Fruit fly (Drosophila melanogaster) whole organism, embryonic: ENCODE data around the gene Pax.

Experiments used
- ATbp ChIP-seq: fragments of 200-800 bp; sonication (Bioruptor generic); optimal IDR thresholded peaks from 2 replicates; lab custom pipeline; 2017; ENCODE audit warnings: missing biosample characterization, mild to moderate bottlenecking, missing genetic modification characterization, missing genetic modification reagents
- Asciz ChIP-seq: fragments of 200-800 bp; sonication (Bioruptor generic); optimal IDR thresholded peaks from 2 replicates; lab custom pipeline; 2017; ENCODE audit warnings: missing biosample characterization, mild to moderate bottlenecking, missing genetic modification characterization, missing genetic modification reagents
- CG10274 ChIP-seq: fragments of 200-800 bp; sonication (Bioruptor generic); optimal IDR thresholded peaks from 3 replicates; lab custom pipeline; 2017; ENCODE audit warnings: missing biosample characterization, mild to moderate bottlenecking, missing genetic modification characterization
- CG11504 ChIP-seq: fragments of 200-800 bp; sonication (Bioruptor generic); optimal IDR thresholded peaks from 3 replicates; lab custom pipeline; 2019; ENCODE audit warnings: missing biosample characterization, mild to moderate bottlenecking, missing genetic modification characterization, moderate library complexity
- CG11696 ChIP-seq: fragments of 200-800 bp; sonication (Bioruptor generic); IDR thresholded peaks from 2 replicates; pipeline ENCODE4 v1.3.6; 2022; ENCODE audit warnings: missing biosample characterization, missing genetic modification characterization
- CG12391 ChIP-seq: fragments of 200-800 bp; sonication (Bioruptor generic); optimal IDR thresholded peaks from 3 replicates; lab custom pipeline; 2018; ENCODE audit warnings: missing biosample characterization, mild to moderate bottlenecking, missing genetic modification characterization, moderate library complexity
- CG14860 ChIP-seq: fragments of 200-800 bp; sonication (Bioruptor generic); IDR thresholded peaks from 3 replicates; pipeline ENCODE4 v1.3.6; 2022; ENCODE audit warnings: missing biosample characterization, missing genetic modification characterization; ENCODE audit not compliant: partially characterized antibody
- CG15073 ChIP-seq: fragments of 200-800 bp; sonication (Bioruptor generic); optimal IDR thresholded peaks from 2 replicates; lab custom pipeline; 2016; ENCODE audit warnings: missing biosample characterization, missing genetic modification characterization
- CG15514 ChIP-seq: fragments of 200-800 bp; sonication (Bioruptor generic); optimal IDR thresholded peaks from 3 replicates; lab custom pipeline; 2017; ENCODE audit warnings: missing biosample characterization, missing genetic modification characterization, mild to moderate bottlenecking, moderate library complexity, missing genetic modification reagents
- CG16779 ChIP-seq: fragments of 200-800 bp; sonication (Bioruptor generic); IDR thresholded peaks from 2 replicates; pipeline ENCODE4 v1.3.6; 2022; ENCODE audit warnings: missing biosample characterization, missing genetic modification characterization
- CG1792 ChIP-seq: fragments of 200-800 bp; sonication (Bioruptor generic); optimal IDR thresholded peaks from 2 replicates; lab custom pipeline; 2016; ENCODE audit warnings: missing biosample characterization, missing genetic modification characterization
- CG2678 ChIP-seq: fragments of 200-800 bp; sonication (Bioruptor generic); optimal IDR thresholded peaks from 3 replicates; lab custom pipeline; 2019; ENCODE audit warnings: missing biosample characterization, mild to moderate bottlenecking, missing genetic modification characterization, moderate library complexity
- CG2889 ChIP-seq: fragments of 200-800 bp; sonication (Bioruptor generic); IDR thresholded peaks from 3 replicates; pipeline ENCODE4 v1.3.6; 2022; ENCODE audit warnings: missing biosample characterization, missing genetic modification characterization
- CG30020 ChIP-seq: fragments of 200-800 bp; optimal IDR thresholded peaks from 2 replicates; lab custom pipeline; 2019; ENCODE audit warnings: missing biosample characterization, mild to moderate bottlenecking, missing genetic modification characterization, moderate library complexity
- CG31441 ChIP-seq: fragments of 200-800 bp; sonication (Bioruptor generic); IDR thresholded peaks from 2 replicates; pipeline ENCODE4 v1.3.6; 2022; ENCODE audit warnings: missing biosample characterization, missing genetic modification characterization
- CG33213 ChIP-seq: fragments of 200-800 bp; sonication (Bioruptor generic); optimal IDR thresholded peaks from 3 replicates; lab custom pipeline; 2016; ENCODE audit warnings: missing biosample characterization, missing genetic modification characterization
- CG3407 ChIP-seq: fragments of 200-800 bp; sonication (Bioruptor generic); optimal IDR thresholded peaks from 2 replicates; lab custom pipeline; 2018; ENCODE audit warnings: missing biosample characterization, mild to moderate bottlenecking, missing genetic modification characterization
- CG3838 ChIP-seq: fragments of 200-800 bp; sonication (Bioruptor generic); optimal IDR thresholded peaks from 3 replicates; lab custom pipeline; 2016; ENCODE audit warnings: missing biosample characterization, missing genetic modification characterization
- Fer3 ChIP-seq: fragments of 200-800 bp; sonication (Bioruptor generic); optimal IDR thresholded peaks from 2 replicates; lab custom pipeline; 2018; ENCODE audit warnings: missing biosample characterization, mild to moderate bottlenecking, missing genetic modification characterization, moderate library complexity
- HHEX ChIP-seq: fragments of 200-800 bp; sonication (Bioruptor generic); optimal IDR thresholded peaks from 3 replicates; lab custom pipeline; 2017; ENCODE audit warnings: missing biosample characterization, mild to moderate bottlenecking, missing genetic modification characterization, missing genetic modification reagents
- Hr3 ChIP-seq: fragments of 200-800 bp; sonication (Bioruptor generic); optimal IDR thresholded peaks from 3 replicates; lab custom pipeline; 2016; ENCODE audit warnings: missing biosample characterization, missing genetic modification characterization
- Hr39 ChIP-seq: fragments of >200 bp; optimal IDR thresholded peaks from 2 replicates; lab custom pipeline; 2017
- Neu2 ChIP-seq: fragments of 200-800 bp; sonication (Bioruptor generic); optimal IDR thresholded peaks from 3 replicates; lab custom pipeline; 2016; ENCODE audit warnings: missing biosample characterization, missing genetic modification characterization, borderline replicate concordance
- Pdp1 ChIP-seq, 2 experiments: fragments of 200-800 bp; sonication (Bioruptor generic); optimal IDR thresholded peaks; 3 replicates each; lab custom pipeline; 2016; ENCODE audit warnings: missing biosample characterization in 2 of 2, missing genetic modification characterization in 2 of 2, mild to moderate bottlenecking in 1 of 2, moderate library complexity in 1 of 2
- amos ChIP-seq: fragments of 200-800 bp; sonication (Bioruptor generic); IDR thresholded peaks from 2 replicates; pipeline ENCODE4 v1.3.6; 2022; ENCODE audit warnings: missing biosample characterization, missing genetic modification characterization; ENCODE audit not compliant: partially characterized antibody
- ase ChIP-seq: fragments of 200-800 bp; sonication (Bioruptor generic); IDR thresholded peaks from 3 replicates; pipeline ENCODE4 v1.3.6; 2022; ENCODE audit warnings: missing biosample characterization, missing genetic modification characterization
- ash1 ChIP-seq: fragments of 200-800 bp; sonication (Bioruptor generic); optimal IDR thresholded peaks from 2 replicates; lab custom pipeline; 2018; ENCODE audit warnings: missing biosample characterization, mild to moderate bottlenecking, missing genetic modification characterization
- ato ChIP-seq: fragments of 200-800 bp; sonication (Bioruptor generic); IDR thresholded peaks from 2 replicates; pipeline ENCODE4 v1.3.6; 2022; ENCODE audit warnings: missing biosample characterization, missing genetic modification characterization; ENCODE audit not compliant: partially characterized antibody
- crc ChIP-seq: fragments of 200-800 bp; sonication (Bioruptor generic); optimal IDR thresholded peaks from 2 replicates; lab custom pipeline; 2016; ENCODE audit warnings: missing biosample characterization, missing genetic modification characterization
- croc ChIP-seq: fragments of 200-800 bp; sonication (Bioruptor generic); conservative IDR thresholded peaks from 3 replicates; pipeline ENCODE4 v1.3.6; 2022; ENCODE audit warnings: missing biosample characterization, missing genetic modification characterization
- crp ChIP-seq, 2 experiments: fragments of 200-800 bp; sonication (Bioruptor generic); optimal IDR thresholded peaks; 2 replicates in 1 of 2; 3 replicates in 1 of 2; lab custom pipeline; 2017; ENCODE audit warnings: missing biosample characterization in 2 of 2, missing genetic modification characterization in 2 of 2, mild to moderate bottlenecking in 1 of 2, moderate library complexity in 1 of 2
- dysf ChIP-seq: fragments of 200-800 bp; sonication (Bioruptor generic); IDR thresholded peaks from 3 replicates; pipeline ENCODE4 v1.3.6; 2022; ENCODE audit warnings: missing biosample characterization, missing genetic modification characterization
- en ChIP-seq: fragments of 200-800 bp; sonication (Bioruptor generic); optimal IDR thresholded peaks from 2 replicates; lab custom pipeline; 2016; ENCODE audit warnings: missing biosample characterization, missing genetic modification characterization
- gem ChIP-seq: fragments of 200-800 bp; sonication (Bioruptor generic); optimal IDR thresholded peaks from 2 replicates; lab custom pipeline; 2019; ENCODE audit warnings: missing biosample characterization, mild to moderate bottlenecking, missing genetic modification characterization, moderate library complexity
- grau ChIP-seq: fragments of 200-800 bp; optimal IDR thresholded peaks from 3 replicates; lab custom pipeline; 2019; ENCODE audit warnings: missing biosample characterization, mild to moderate bottlenecking, missing genetic modification characterization, moderate library complexity
- grn ChIP-seq: fragments of 200-800 bp; sonication (Bioruptor generic); optimal IDR thresholded peaks from 3 replicates; lab custom pipeline; 2017; ENCODE audit warnings: missing biosample characterization, missing genetic modification characterization
- jigr1 ChIP-seq: fragments of 200-800 bp; sonication (Bioruptor generic); IDR thresholded peaks from 3 replicates; pipeline ENCODE4 v1.3.6; 2022; ENCODE audit warnings: missing biosample characterization, missing genetic modification characterization
- lola ChIP-seq, 3 experiments: fragments of >200 bp in 2 of 3; fragments of 200-800 bp in 1 of 3; sonication (Bioruptor generic) in 1 of 3; optimal IDR thresholded peaks; 2 replicates each; lab custom pipeline; 2017 to 2019; ENCODE audit warnings: missing biosample characterization in 3 of 3, missing genetic modification characterization in 3 of 3, mild to moderate bottlenecking in 1 of 3, moderate library complexity in 1 of 3
- pita ChIP-seq: fragments of 200-800 bp; sonication (Bioruptor generic); optimal IDR thresholded peaks from 2 replicates; lab custom pipeline; 2017; ENCODE audit warnings: missing biosample characterization, mild to moderate bottlenecking, missing genetic modification characterization
- psq ChIP-seq: fragments of 200-800 bp; sonication (Bioruptor generic); optimal IDR thresholded peaks from 2 replicates; lab custom pipeline; 2017; ENCODE audit warnings: missing biosample characterization, missing genetic modification characterization
- sc ChIP-seq, 3 experiments: fragments of >200 bp in 2 of 3; fragments of 200-800 bp in 1 of 3; sonication (Bioruptor generic) in 1 of 3; optimal IDR thresholded peaks; 2 replicates in 2 of 3; 3 replicates in 1 of 3; lab custom pipeline; 2017; ENCODE audit warnings: mild to moderate bottlenecking in 1 of 3, missing biosample characterization in 1 of 3, missing genetic modification characterization in 1 of 3, missing genetic modification reagents in 1 of 3
- slp2 ChIP-seq: fragments of 200-800 bp; sonication (Bioruptor generic); optimal IDR thresholded peaks from 2 replicates; lab custom pipeline; 2016; ENCODE audit warnings: missing biosample characterization, missing genetic modification characterization
- sna ChIP-seq: fragments of 200-800 bp; sonication (Bioruptor generic); IDR thresholded peaks from 2 replicates; pipeline ENCODE4 v1.3.6; 2022; ENCODE audit warnings: missing biosample characterization, missing genetic modification characterization; ENCODE audit not compliant: partially characterized antibody
- sqz ChIP-seq: fragments of 200-800 bp; sonication (Bioruptor generic); optimal IDR thresholded peaks from 3 replicates; lab custom pipeline; 2018; ENCODE audit warnings: missing biosample characterization, mild to moderate bottlenecking, missing genetic modification characterization
- ssp ChIP-seq: fragments of 200-800 bp; sonication (Bioruptor generic); IDR thresholded peaks from 2 replicates; pipeline ENCODE4 v1.3.6; 2022; ENCODE audit warnings: missing biosample characterization, missing genetic modification characterization
- tap ChIP-seq: fragments of 200-800 bp; optimal IDR thresholded peaks from 3 replicates; lab custom pipeline; 2019; ENCODE audit warnings: missing biosample characterization, mild to moderate bottlenecking, missing genetic modification characterization, moderate library complexity
- tio ChIP-seq: fragments of 200-800 bp; sonication (Bioruptor generic); optimal IDR thresholded peaks from 2 replicates; lab custom pipeline; 2017; ENCODE audit warnings: missing biosample characterization, missing genetic modification characterization, inconsistent platforms
- unc-4 ChIP-seq: fragments of 200-800 bp; sonication (Bioruptor generic); IDR thresholded peaks from 2 replicates; pipeline ENCODE4 v1.3.6; 2022; ENCODE audit warnings: missing biosample characterization, missing genetic modification characterization; ENCODE audit not compliant: partially characterized antibody
- zen ChIP-seq: fragments of 200-800 bp; sonication (Bioruptor generic); optimal IDR thresholded peaks from 3 replicates; lab custom pipeline; 2018; ENCODE audit warnings: missing biosample characterization, mild to moderate bottlenecking, missing genetic modification characterization, moderate library complexity
- zfh1 ChIP-seq: fragments of 200-800 bp; sonication (Bioruptor generic); IDR thresholded peaks from 3 replicates; pipeline ENCODE4 v1.3.6; 2022; ENCODE audit warnings: missing biosample characterization, missing genetic modification characterization

The Pax gene

DNA sequence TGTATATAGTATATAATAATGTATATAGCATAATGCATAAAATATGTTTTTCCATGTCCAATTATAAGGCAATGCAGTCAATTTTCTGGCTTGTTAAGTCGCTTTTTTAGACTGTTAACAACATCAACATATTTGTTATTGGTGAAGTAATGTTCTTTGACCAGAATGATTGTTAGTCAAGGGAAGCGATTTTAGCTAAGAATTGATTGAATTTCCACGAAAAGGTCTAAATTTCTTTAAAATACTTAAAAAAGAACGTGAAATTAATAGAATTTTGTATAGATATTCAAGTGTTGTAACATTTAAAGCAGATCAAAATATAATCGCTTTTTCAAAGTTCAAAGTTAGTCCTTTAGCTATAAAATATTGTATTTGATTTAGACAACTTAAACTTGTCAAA lies 37.0 kb upstream of the Pax start (continued):
- no peak for TF ChIP-seq ase (GFP tag; lab: Robert Waterston, UW)
- no peak for TF ChIP-seq zen (tag; lab: Kevin White, UChicago)
- peak; percentile 4 for TF ChIP-seq tio (GFP tag; lab: Kevin White, UChicago)
- no peak for TF ChIP-seq ssp (GFP tag; lab: Robert Waterston, UW)
- TF ChIP-seq CG14860 (GFP tag; lab: Robert Waterston, UW), result no peak
- no peak for TF ChIP-seq HHEX (GFP tag; lab: Kevin White, UChicago)
- TF ChIP-seq CG2678 (tag; lab: Kevin White, UChicago), result peak; percentile 44
- TF ChIP-seq CG3838 (GFP tag; lab: Kevin White, UChicago), result no peak
- no peak for TF ChIP-seq dysf
- TF ChIP-seq CG30020 (tag; lab: Kevin White, UChicago), result no peak
- TF ChIP-seq croc (GFP tag; lab: Robert Waterston, UW), result no peak
- no peak for TF ChIP-seq jigr1 (GFP tag; lab: Robert Waterston, UW)
- TF ChIP-seq Neu2 (GFP tag; lab: Kevin White, UChicago), result no peak
- peak; percentile 30 for TF ChIP-seq CG11504
- no peak for TF ChIP-seq slp2
- no peak for TF ChIP-seq ATbp
- no peak for TF ChIP-seq Fer3 (tag; lab: Kevin White, UChicago)
- no peak for TF ChIP-seq sc (optimal IDR thresholded peaks at IDR 0.05; lab: Kevin White, UChicago)
- TF ChIP-seq sc (GFP tag; optimal IDR thresholded peaks at IDR 0.05; lab: Kevin White, UChicago), result peak; percentile 2
- peak; percentile 8 for TF ChIP-seq grau (tag; lab: Kevin White, UChicago)
- TF ChIP-seq sqz (GFP tag; lab: Kevin White, UChicago), result no peak
- no peak for TF ChIP-seq tap (tag; lab: Kevin White, UChicago)
- peak; percentile 34; the same call in 1 of the 2 replicates for TF ChIP-seq CG31441 (GFP tag; lab: Robert Waterston, UW)
- TF ChIP-seq CG11696 (GFP tag; lab: Robert Waterston, UW), result no peak
- no peak for TF ChIP-seq CG3407 (GFP tag; lab: Kevin White, UChicago)
- TF ChIP-seq ash1, result no peak
- no peak for TF ChIP-seq ato (GFP tag; lab: Robert Waterston, UW)
- TF ChIP-seq CG16779 (GFP tag; lab: Robert Waterston, UW), result no peak
- no peak for TF ChIP-seq CG1792 (GFP tag; lab: Kevin White, UChicago)
- TF ChIP-seq grn (GFP tag; lab: Kevin White, UChicago), result no peak
- TF ChIP-seq crc, result no peak
- no peak for TF ChIP-seq CG15514 (GFP tag; lab: Kevin White, UChicago)
- TF ChIP-seq lola (GFP tag; optimal IDR thresholded peaks at IDR 0.05; lab: Kevin White, UChicago), result peak in 1 of 3 experiments; percentile 28
- TF ChIP-seq sna, result no peak
- TF ChIP-seq unc-4 (GFP tag; lab: Robert Waterston, UW), result no peak
- TF ChIP-seq CG33213 (GFP tag; lab: Kevin White, UChicago), result no peak
- no peak for TF ChIP-seq CG2889 (GFP tag; lab: Robert Waterston, UW)
- no peak for TF ChIP-seq CG10274
- TF ChIP-seq Asciz (GFP tag; lab: Kevin White, UChicago), result no peak
- no peak for TF ChIP-seq pita (GFP tag; lab: Kevin White, UChicago)
- no peak for TF ChIP-seq zfh1 (GFP tag; lab: Robert Waterston, UW)
- no peak for TF ChIP-seq CG12391 (tag; lab: Kevin White, UChicago)
- no peak for TF ChIP-seq CG15073
- TF ChIP-seq Pdp1 (GFP tag; optimal IDR thresholded peaks at IDR 0.05; lab: Kevin White, UChicago), result no peak
- no peak for TF ChIP-seq psq (GFP tag; lab: Kevin White, UChicago)
- no peak for TF ChIP-seq en
- TF ChIP-seq crp (GFP tag; optimal IDR thresholded peaks at IDR 0.05; lab: Kevin White, UChicago), result no peak
- no peak for TF ChIP-seq Hr39 (lab: Kevin White, UChicago)
- TF ChIP-seq gem (tag; lab: Kevin White, UChicago), result peak; percentile 56
- TF ChIP-seq Hr3 (GFP tag; lab: Kevin White, UChicago), result peak; percentile 6
- TF ChIP-seq amos (GFP tag; lab: Robert Waterston, UW), result no peak
